Fruit fly (Drosophila melanogaster) whole organism, prepupa: ENCODE data around the gene Wsck.
A peak's percentile ranks its signal among the peaks of the same experiment; 100 is the strongest.

ENCODE experiments used
- CG11294 ChIP-seq: fragments of 200-800 bp; sonication (Bioruptor generic); IDR thresholded peaks from 2 replicates; pipeline ENCODE4 v1.3.6; 2022; ENCODE audit warnings: missing biosample characterization, missing genetic modification characterization
- CG11902 ChIP-seq: fragments of 200-800 bp; sonication (Bioruptor generic); optimal IDR thresholded peaks from 3 replicates; lab custom pipeline; 2016; ENCODE audit warnings: missing biosample characterization, missing genetic modification characterization
- CG15336 ChIP-seq: fragments of 200-800 bp; sonication (Bioruptor generic); IDR thresholded peaks from 2 replicates; pipeline ENCODE4 v1.3.6; 2022; ENCODE audit warnings: missing biosample characterization, missing genetic modification characterization
- CG1621 ChIP-seq: fragments of 200-800 bp; sonication (Bioruptor generic); optimal IDR thresholded peaks from 3 replicates; lab custom pipeline; 2018; ENCODE audit warnings: missing biosample characterization, mild to moderate bottlenecking, missing genetic modification characterization
- CG16779 ChIP-seq: fragments of 200-800 bp; sonication (Bioruptor generic); optimal IDR thresholded peaks from 3 replicates; lab custom pipeline; 2017; ENCODE audit warnings: missing biosample characterization, mild to moderate bottlenecking, missing genetic modification characterization
- CG32006 ChIP-seq: fragments of 200-800 bp; sonication (Bioruptor generic); optimal IDR thresholded peaks from 3 replicates; lab custom pipeline; 2017; ENCODE audit warnings: missing biosample characterization, mild to moderate bottlenecking, missing genetic modification characterization
- CG3919 ChIP-seq: fragments of 200-800 bp; sonication (Bioruptor generic); optimal IDR thresholded peaks from 3 replicates; lab custom pipeline; 2016; ENCODE audit warnings: missing biosample characterization, missing genetic modification characterization
- CG6163 ChIP-seq: fragments of 200-800 bp; sonication (Bioruptor generic); IDR thresholded peaks from 3 replicates; pipeline ENCODE4 v1.3.6; 2022; ENCODE audit warnings: missing biosample characterization, missing genetic modification characterization
- CG6276 ChIP-seq: fragments of 200-800 bp; sonication (Bioruptor generic); optimal IDR thresholded peaks from 2 replicates; lab custom pipeline; 2017; ENCODE audit warnings: missing biosample characterization, mild to moderate bottlenecking, missing genetic modification characterization
- CG6792 ChIP-seq: fragments of 200-800 bp; sonication (Bioruptor generic); optimal IDR thresholded peaks from 3 replicates; lab custom pipeline; 2016; ENCODE audit warnings: missing biosample characterization, missing genetic modification characterization
- CG6808 ChIP-seq: fragments of 200-800 bp; sonication (Bioruptor generic); optimal IDR thresholded peaks from 3 replicates; lab custom pipeline; 2017; ENCODE audit warnings: missing biosample characterization, missing genetic modification characterization, mild to moderate bottlenecking, moderate library complexity, missing genetic modification reagents
- CG8119 ChIP-seq: fragments of 200-800 bp; sonication (Bioruptor generic); IDR thresholded peaks from 3 replicates; pipeline ENCODE4 v1.3.6; 2022; ENCODE audit warnings: missing biosample characterization, missing genetic modification characterization
- CG8632 ChIP-seq: fragments of 200-800 bp; sonication (Bioruptor generic); optimal IDR thresholded peaks from 3 replicates; lab custom pipeline; 2016; ENCODE audit warnings: missing biosample characterization, missing genetic modification characterization
- CG9139 ChIP-seq: fragments of 200-800 bp; sonication (Bioruptor generic); optimal IDR thresholded peaks from 3 replicates; lab custom pipeline; 2017; ENCODE audit warnings: missing biosample characterization, mild to moderate bottlenecking, missing genetic modification characterization
- Eip78C ChIP-seq: fragments of 200-800 bp; sonication (Bioruptor generic); peaks from one replicate; lab custom pipeline; 2016; ENCODE audit warnings: missing biosample characterization, missing genetic modification characterization
- Eip93F ChIP-seq: fragments of 200-800 bp; sonication (Bioruptor generic); optimal IDR thresholded peaks from 2 replicates; lab custom pipeline; 2016; ENCODE audit warnings: missing biosample characterization, mild to moderate bottlenecking, missing genetic modification characterization
- Hr38 ChIP-seq: sonication (Bioruptor generic); optimal IDR thresholded peaks from 2 replicates; lab custom pipeline; 2016; ENCODE audit warnings: missing biosample characterization, missing genetic modification characterization
- Hr39 ChIP-seq: fragments of 200-800 bp; sonication (Bioruptor generic); optimal IDR thresholded peaks from 2 replicates; lab custom pipeline; 2016; ENCODE audit warnings: missing biosample characterization, missing genetic modification characterization
- Hr4 ChIP-seq: fragments of 200-800 bp; sonication (Bioruptor generic); optimal IDR thresholded peaks from 3 replicates; lab custom pipeline; 2016; ENCODE audit warnings: missing biosample characterization, missing genetic modification characterization
- Lpt ChIP-seq: fragments of 200-800 bp; sonication (Bioruptor generic); optimal IDR thresholded peaks from 3 replicates; lab custom pipeline; 2016; ENCODE audit warnings: missing biosample characterization, missing genetic modification characterization
- Met ChIP-seq: fragments of 200-800 bp; sonication (Bioruptor generic); optimal IDR thresholded peaks from 3 replicates; lab custom pipeline; 2016; ENCODE audit warnings: missing biosample characterization, missing genetic modification characterization
- OdsH ChIP-seq: fragments of 200-800 bp; sonication (Bioruptor generic); optimal IDR thresholded peaks from 3 replicates; lab custom pipeline; 2016; ENCODE audit warnings: missing biosample characterization, missing genetic modification characterization
- Sox14 ChIP-seq: fragments of 200-800 bp; sonication (Bioruptor generic); optimal IDR thresholded peaks from 3 replicates; lab custom pipeline; 2016; ENCODE audit warnings: missing biosample characterization, missing genetic modification characterization
- cyc ChIP-seq: fragments of 200-800 bp; sonication (Bioruptor generic); optimal IDR thresholded peaks from 3 replicates; lab custom pipeline; 2016; ENCODE audit warnings: missing biosample characterization, missing genetic modification characterization
- dsx ChIP-seq: fragments of 200-800 bp; optimal IDR thresholded peaks from 3 replicates; lab custom pipeline; 2019; ENCODE audit warnings: missing biosample characterization, mild to moderate bottlenecking, missing genetic modification characterization, moderate library complexity; ENCODE audit not compliant: poor library complexity, severe bottlenecking
- eg ChIP-seq: fragments of 200-800 bp; sonication (Bioruptor generic); IDR thresholded peaks from 3 replicates; pipeline ENCODE4 v1.3.6; 2022; ENCODE audit warnings: missing biosample characterization, missing genetic modification characterization
- esn ChIP-seq: fragments of 200-800 bp; sonication (Bioruptor generic); optimal IDR thresholded peaks from 2 replicates; lab custom pipeline; 2016; ENCODE audit warnings: missing biosample characterization, mild to moderate bottlenecking, missing genetic modification characterization, moderate library complexity
- fd59A ChIP-seq: fragments of 200-800 bp; sonication (Bioruptor generic); optimal IDR thresholded peaks from 2 replicates; lab custom pipeline; 2017; ENCODE audit warnings: missing biosample characterization, mild to moderate bottlenecking, missing genetic modification characterization, missing genetic modification reagents
- fkh ChIP-seq: fragments of 200-800 bp; sonication (Bioruptor generic); optimal IDR thresholded peaks from 3 replicates; lab custom pipeline; 2017; ENCODE audit warnings: missing biosample characterization, mild to moderate bottlenecking, missing genetic modification characterization, moderate library complexity
- lz ChIP-seq: fragments of 200-800 bp; sonication (Bioruptor generic); optimal IDR thresholded peaks from 3 replicates; lab custom pipeline; 2016; ENCODE audit warnings: missing biosample characterization, missing genetic modification characterization
- net ChIP-seq: fragments of 200-800 bp; sonication (Bioruptor generic); optimal IDR thresholded peaks from 3 replicates; lab custom pipeline; 2016; ENCODE audit warnings: missing biosample characterization, missing genetic modification characterization
- vri ChIP-seq: fragments of 200-800 bp; sonication (Bioruptor generic); optimal IDR thresholded peaks from 3 replicates; lab custom pipeline; 2016; ENCODE audit warnings: missing biosample characterization, mild to moderate bottlenecking, missing genetic modification characterization

Gene Wsck

dm6 chr3R:24629877-24630808 is at the start of gene Wsck:
Wsck (minus strand) TSS chr3R:24630075.
- TF ChIP-seq CG6163 (GFP tag; lab: Robert Waterston, UW) (peak; percentile 55; the same call in 1 of the 3 replicates), Eip93F (GFP tag; lab: Kevin White, UChicago) (no peak), Sox14 (GFP tag; lab: Kevin White, UChicago) (peak; percentile 96), Eip78C (GFP tag; lab: Kevin White, UChicago) (peak; percentile 71), CG11902 (no peak), CG15336 (GFP tag; lab: Robert Waterston, UW) (no peak), CG3919 (GFP tag; lab: Kevin White, UChicago) (no peak), CG6276 (GFP tag; lab: Kevin White, UChicago) (no peak), fkh (GFP tag; lab: Kevin White, UChicago) (peak; percentile 98), CG1621 (tag; lab: Kevin White, UChicago) (peak; percentile 67), eg (GFP tag; lab: Robert Waterston, UW) (peak; percentile 37; the same call in 1 of the 3 replicates), net (peak; percentile 24), CG8119 (peak; percentile 21; the same call in 1 of the 3 replicates), esn (peak; percentile 39), CG11294 (GFP tag; lab: Robert Waterston, UW) (no peak), Lpt (peak; percentile 53)

dm6 chr3R:24671662-24672061 is 41.8 kb upstream of the Wsck start:
- TF ChIP-seq CG1621 (tag; lab: Kevin White, UChicago): no peak
- TF ChIP-seq Hr39: no peak
- no peak for TF ChIP-seq Met
- no peak for TF ChIP-seq Hr4
- no peak for TF ChIP-seq Hr38
- TF ChIP-seq Sox14 (GFP tag; lab: Kevin White, UChicago): no peak
- no peak for TF ChIP-seq vri
- no peak for TF ChIP-seq CG8119
- TF ChIP-seq dsx (GFP tag; lab: Kevin White, UChicago): no peak
- no peak for TF ChIP-seq fd59A (GFP tag; lab: Kevin White, UChicago)
- no peak for TF ChIP-seq eg (GFP tag; lab: Robert Waterston, UW)
- no peak for TF ChIP-seq esn
- TF ChIP-seq CG9139 (GFP tag; lab: Kevin White, UChicago): no peak
- no peak for TF ChIP-seq CG15336 (GFP tag; lab: Robert Waterston, UW)
- no peak for TF ChIP-seq cyc (GFP tag; lab: Kevin White, UChicago)
- no peak for TF ChIP-seq lz (GFP tag; lab: Kevin White, UChicago)
- no peak for TF ChIP-seq CG8632 (GFP tag; lab: Kevin White, UChicago)
- no peak for TF ChIP-seq OdsH (GFP tag; lab: Kevin White, UChicago)
- no peak for TF ChIP-seq CG6276 (GFP tag; lab: Kevin White, UChicago)
- no peak for TF ChIP-seq CG16779

- no peak for TF ChIP-seq CG11294 (GFP tag; lab: Robert Waterston, UW)
- no peak for TF ChIP-seq Lpt
- TF ChIP-seq CG32006 (GFP tag; lab: Kevin White, UChicago): peak; percentile 18
These were observed 37.8 kb upstream of the Wsck start for dm6 chr3R:24667538-24668207.

- TF ChIP-seq CG6808 (GFP tag; lab: Kevin White, UChicago) (no peak), CG6792 (GFP tag; lab: Kevin White, UChicago) (no peak), Hr4 (no peak)
- TF ChIP-seq, all 60 proteins: peak for 0
These were observed 33.2 kb upstream of the Wsck start for dm6 chr3R:24663044-24663443.
